Fruit fly (Drosophila melanogaster): ENCODE results near the gene shd.

DNA sequence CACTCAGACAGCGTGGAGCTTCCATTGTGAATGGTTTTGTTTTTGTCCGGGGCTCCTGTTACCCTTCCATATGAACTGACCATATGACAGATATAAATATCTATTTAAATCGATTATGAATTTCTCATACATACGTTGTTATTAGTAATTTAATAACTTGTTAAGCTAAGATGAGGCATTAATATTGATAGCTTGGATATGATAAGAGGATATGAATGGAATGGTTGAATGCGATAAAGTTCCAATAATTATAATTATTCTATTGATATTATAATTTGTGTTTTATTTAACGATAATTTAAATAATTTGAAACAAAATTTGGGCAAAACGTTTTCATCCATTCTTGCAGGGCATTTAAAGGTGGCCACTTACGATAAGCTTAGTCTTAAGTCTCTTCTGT lies 3.8 kb upstream of the shd start:
- no peak for TF ChIP-seq CG8478 (optimal IDR thresholded peaks at IDR 0.05)
- TF ChIP-seq CTCF (optimal IDR thresholded peaks at IDR 0.05) = no peak

Data from S2 (cell line).